Worm (Caenorhabditis elegans) whole organism, L1 larva: ENCODE measurements around the gene srx-20.
"Not testable (repeated sequence)": the region's sequence is repeated elsewhere in the genome, so short reads cannot be mapped to it uniquely, and the experiment has no call there.

Experiments
- C04F5.9 ChIP-seq: sonication (generic microtip); optimal IDR thresholded peaks from 2 replicates; lab custom pipeline; 2016; ENCODE audit warnings: missing genetic modification characterization, missing compliant biosample characterization
- Y116A8C.19 ChIP-seq: sonication (generic microtip); optimal IDR thresholded peaks from 2 replicates; lab custom pipeline; 2016; ENCODE audit warnings: missing compliant biosample characterization, missing genetic modification characterization, borderline replicate concordance
- alr-1 ChIP-seq: fragments of 200-800 bp; sonication (Bioruptor generic); optimal IDR thresholded peaks from 2 replicates; lab custom pipeline; 2018; ENCODE audit warnings: borderline replicate concordance, mild to moderate bottlenecking, missing genetic modification characterization, missing compliant biosample characterization
- aly-2 ChIP-seq: fragments of 150-350 bp; optimal IDR thresholded peaks from 2 replicates; lab custom pipeline; 2014; ENCODE audit warnings: missing biosample characterization, missing genetic modification characterization
- blmp-1 ChIP-seq: fragments of 150-350 bp; optimal IDR thresholded peaks from 2 replicates; lab custom pipeline; 2014; ENCODE audit warnings: missing biosample characterization, missing genetic modification characterization
- ceh-63 ChIP-seq: fragments of 200-800 bp; sonication (Bioruptor generic); optimal IDR thresholded peaks from 2 replicates; lab custom pipeline; 2018; ENCODE audit warnings: mild to moderate bottlenecking, missing genetic modification characterization, missing compliant biosample characterization
- ceh-8 ChIP-seq: fragments of 200-800 bp; sonication (Bioruptor generic); optimal IDR thresholded peaks from 2 replicates; lab custom pipeline; 2018; ENCODE audit warnings: mild to moderate bottlenecking, missing genetic modification characterization, moderate library complexity, missing compliant biosample characterization
- ceh-82 ChIP-seq, 3 experiments: fragments of 150-350 bp in 1 of 3; sonication (generic microtip) in 2 of 3; optimal IDR thresholded peaks; 2 replicates each; lab custom pipeline; 2014 to 2017; ENCODE audit warnings: missing biosample characterization in 3 of 3, missing genetic modification characterization in 3 of 3
- ceh-88 ChIP-seq: fragments of 200-800 bp; sonication (Bioruptor generic); IDR thresholded peaks from 2 replicates; pipeline ENCODE4 v1.3.6; 2022; ENCODE audit warnings: missing genetic modification characterization, missing compliant biosample characterization
- dpl-1 ChIP-seq, 3 experiments: fragments of 150-350 bp in 2 of 3; sonication (generic microtip) in 1 of 3; optimal IDR thresholded peaks; 2 replicates each; lab custom pipeline; 2014 to 2017; ENCODE audit warnings: missing biosample characterization in 3 of 3, missing genetic modification characterization in 3 of 3, missing genetic modification reagents in 3 of 3
- dsc-1 ChIP-seq: sonication (generic microtip); optimal IDR thresholded peaks from 2 replicates; lab custom pipeline; 2016; ENCODE audit warnings: mild to moderate bottlenecking, missing genetic modification characterization, missing compliant biosample characterization
- efl-1 ChIP-seq, 4 experiments: fragments of 150-350 bp; optimal IDR thresholded peaks in 3 of 4; peaks in 1 of 4; 1 replicate in 1 of 4; 2 replicates in 3 of 4; lab custom pipeline; 2014; ENCODE audit warnings: missing biosample characterization in 2 of 4, missing genetic modification characterization in 2 of 4, missing genetic modification reagents in 2 of 4
- efl-3 ChIP-seq: fragments of 200-800 bp; sonication (Bioruptor generic); optimal IDR thresholded peaks from 2 replicates; lab custom pipeline; 2018; ENCODE audit warnings: mild to moderate bottlenecking, missing genetic modification characterization, missing compliant biosample characterization
- egl-13 ChIP-seq: sonication (generic microtip); optimal IDR thresholded peaks from 2 replicates; lab custom pipeline; 2016; ENCODE audit warnings: missing genotype, missing genetic modification reagents, missing genetic modification characterization, missing compliant biosample characterization
- egl-27 ChIP-seq, 2 experiments: fragments of 150-350 bp in 1 of 2; sonication (generic microtip); optimal IDR thresholded peaks; 3 replicates each; lab custom pipeline; 2017 to 2018; ENCODE audit warnings: missing biosample characterization in 2 of 2, missing genetic modification characterization in 2 of 2, missing genetic modification reagents in 2 of 2
- elt-2 ChIP-seq: sonication (generic microtip); optimal IDR thresholded peaks from 2 replicates; lab custom pipeline; 2016; ENCODE audit warnings: missing genetic modification characterization, mild to moderate bottlenecking, inconsistent platforms, missing compliant biosample characterization, missing genetic modification reagents
- elt-3 ChIP-seq, 6 experiments: fragments of 150-350 bp in 1 of 6; sonication (generic microtip); optimal IDR thresholded peaks; 2 replicates each; lab custom pipeline; 2017 to 2018; ENCODE audit warnings: missing biosample characterization in 6 of 6, missing genetic modification characterization in 6 of 6, inconsistent platforms in 1 of 6
- ets-5 ChIP-seq: fragments of 200-800 bp; sonication (Bioruptor generic); IDR thresholded peaks from 2 replicates; pipeline ENCODE4 v1.3.6; 2022; ENCODE audit warnings: missing genetic modification characterization, missing compliant biosample characterization
- fkh-4 ChIP-seq: sonication (generic microtip); optimal IDR thresholded peaks from 2 replicates; lab custom pipeline; 2016; ENCODE audit warnings: missing compliant biosample characterization, missing genetic modification characterization, borderline replicate concordance
- hlh-17 ChIP-seq: fragments of 200-800 bp; sonication (Bioruptor generic); optimal IDR thresholded peaks from 2 replicates; lab custom pipeline; 2018; ENCODE audit warnings: missing genetic modification characterization, mild to moderate bottlenecking, missing compliant biosample characterization, moderate library complexity, borderline replicate concordance
- isw-1 ChIP-seq: fragments of 200-800 bp; sonication (Bioruptor generic); IDR thresholded peaks from 2 replicates; pipeline ENCODE4 v1.3.6; 2022; ENCODE audit warnings: missing genetic modification characterization, missing compliant biosample characterization
- lin-39 ChIP-seq: fragments of 150-350 bp; optimal IDR thresholded peaks from 2 replicates; lab custom pipeline; 2014; ENCODE audit warnings: missing biosample characterization, missing genetic modification reagents, missing genetic modification characterization
- lir-3 ChIP-seq: sonication (generic microtip); optimal IDR thresholded peaks from 2 replicates; lab custom pipeline; 2016; ENCODE audit warnings: mild to moderate bottlenecking, missing genetic modification characterization, moderate library complexity, missing compliant biosample characterization; ENCODE audit not compliant: poor library complexity
- lsy-2 ChIP-seq, 2 experiments: fragments of 150-350 bp; optimal IDR thresholded peaks; 2 replicates each; lab custom pipeline; 2014; ENCODE audit warnings: missing biosample characterization in 2 of 2, missing genetic modification characterization in 2 of 2
- mab-9 ChIP-seq: fragments of 200-800 bp; sonication (Bioruptor generic); IDR thresholded peaks from 2 replicates; pipeline ENCODE4 v1.3.6; 2022; ENCODE audit warnings: missing genetic modification reagents, missing genetic modification characterization, missing compliant biosample characterization
- nhr-19 ChIP-seq: fragments of 200-800 bp; sonication (Bioruptor generic); conservative IDR thresholded peaks from 2 replicates; pipeline ENCODE4 v1.3.6; 2022; ENCODE audit warnings: missing genetic modification characterization, missing compliant biosample characterization
- nhr-237 ChIP-seq: fragments of 150-350 bp; optimal IDR thresholded peaks from 2 replicates; lab custom pipeline; 2014; ENCODE audit warnings: missing biosample characterization, missing genetic modification characterization
- nhr-28 ChIP-seq: fragments of 150-350 bp; optimal IDR thresholded peaks from 2 replicates; lab custom pipeline; 2014; ENCODE audit warnings: missing biosample characterization, missing genetic modification characterization
- nhr-71 ChIP-seq: sonication (generic microtip); optimal IDR thresholded peaks from 2 replicates; lab custom pipeline; 2016; ENCODE audit warnings: mild to moderate bottlenecking, missing genetic modification characterization, moderate library complexity, missing compliant biosample characterization
- nhr-77 ChIP-seq: fragments of 150-350 bp; optimal IDR thresholded peaks from 2 replicates; lab custom pipeline; 2014; ENCODE audit warnings: missing biosample characterization, missing genetic modification characterization
- nhr-85 ChIP-seq: sonication (generic microtip); peaks from one replicate; lab custom pipeline; 2016; ENCODE audit warnings: missing genetic modification characterization, inconsistent platforms, missing compliant biosample characterization
- pqm-1 ChIP-seq: sonication (generic microtip); optimal IDR thresholded peaks from 3 replicates; lab custom pipeline; 2017; ENCODE audit warnings: missing biosample characterization, missing genetic modification characterization
- skn-1 ChIP-seq: fragments of 150-350 bp; optimal IDR thresholded peaks from 2 replicates; lab custom pipeline; 2014; ENCODE audit warnings: missing biosample characterization, missing genetic modification characterization
- snpc-4 ChIP-seq: fragments of 150-350 bp; optimal IDR thresholded peaks from 2 replicates; lab custom pipeline; 2014; ENCODE audit warnings: missing biosample characterization, missing genetic modification characterization
- snu-23 ChIP-seq: sonication (generic microtip); optimal IDR thresholded peaks from 2 replicates; lab custom pipeline; 2016; ENCODE audit warnings: missing genetic modification characterization, missing compliant biosample characterization
- sox-4 ChIP-seq: sonication (generic microtip); optimal IDR thresholded peaks from 2 replicates; lab custom pipeline; 2016; ENCODE audit warnings: missing genetic modification characterization, missing compliant biosample characterization
- sptf-1 ChIP-seq: fragments of 150-350 bp; optimal IDR thresholded peaks from 2 replicates; lab custom pipeline; 2014; ENCODE audit warnings: missing biosample characterization, missing genetic modification characterization
- tbx-2 ChIP-seq: sonication (generic microtip); optimal IDR thresholded peaks from 2 replicates; lab custom pipeline; 2016; ENCODE audit warnings: missing genetic modification characterization, missing compliant biosample characterization
- unc-30 ChIP-seq: sonication (generic microtip); optimal IDR thresholded peaks from 2 replicates; lab custom pipeline; 2017; ENCODE audit warnings: missing biosample characterization, missing genetic modification characterization
- xbp-1 ChIP-seq: sonication (generic microtip); optimal IDR thresholded peaks from 2 replicates; lab custom pipeline; 2016; ENCODE audit warnings: missing genetic modification characterization, missing compliant biosample characterization
- zag-1 ChIP-seq: fragments of 150-350 bp; optimal IDR thresholded peaks from 2 replicates; lab custom pipeline; 2014; ENCODE audit warnings: missing biosample characterization, missing genetic modification characterization
- ztf-11 ChIP-seq, 2 experiments: sonication (generic microtip); optimal IDR thresholded peaks; 2 replicates each; lab custom pipeline; 2016 to 2017; ENCODE audit warnings: missing genetic modification characterization in 2 of 2, missing biosample characterization in 1 of 2, missing compliant biosample characterization in 1 of 2
- ztf-4 ChIP-seq: fragments of 150-350 bp; optimal IDR thresholded peaks from 2 replicates; lab custom pipeline; 2014; ENCODE audit warnings: missing biosample characterization, missing genetic modification characterization

srx-20 gene

ce11 chrIV:6822406-6822805 lies 45.5 kb upstream of the srx-20 start, which contains the start of gene C17H12.6:
C17H12.6 (minus strand) TSS chrIV:6822506.
- TF ChIP-seq ceh-88 (GFP tag; lab: Robert Waterston, UW) (no peak), isw-1 (GFP tag; lab: Robert Waterston, UW) (no peak), efl-1 (optimal IDR thresholded peaks at IDR 0.05; lab: Kevin White, UChicago) (no peak), efl-1 (GFP tag; optimal IDR thresholded peaks at IDR 0.05 in 1 of 2; lab: Kevin White, UChicago) (peak in 1 of 2 experiments; percentile 34)
- TF ChIP-seq, all 84 proteins: peak for 1

- TF ChIP-seq unc-30 (tag; lab: Kevin White, UChicago) (no peak), sptf-1 (tag; lab: Kevin White, UChicago) (no peak), snpc-4 (tag; lab: Kevin White, UChicago) (no peak), mab-9 (no peak), zag-1 (no peak), nhr-85 (no peak), xbp-1 (no peak), Y116A8C.19 (tag; lab: Kevin White, UChicago) (no peak), dsc-1 (tag; lab: Kevin White, UChicago) (no peak), skn-1 (no peak), nhr-19 (GFP tag; lab: Robert Waterston, UW) (no peak), hlh-17 (GFP tag; lab: Kevin White, UChicago) (no peak), ztf-11 (tag; optimal IDR thresholded peaks at IDR 0.05; lab: Kevin White, UChicago) (no peak)
Measured at ce11 chrIV:6824622-6825021, 43.3 kb upstream of the srx-20 start, which contains the start of gene H20E11.3. H20E11.3 (plus strand) TSS chrIV:6824816.

ce11 chrIV:6827477-6827876 lies 40.4 kb upstream of the srx-20 start, which contains the start of gene H20E11.2:
H20E11.2 (plus strand) TSS chrIV:6827777.
- TF ChIP-seq pqm-1 (tag; lab: Kevin White, UChicago); lin-39 (tag; lab: Kevin White, UChicago); ceh-8 (GFP tag; lab: Kevin White, UChicago): not testable (repeated sequence)
- TF ChIP-seq, all 84 proteins: peak for 0; not testable (repeated sequence) for 84

ce11 chrIV:6829902-6830301 lies 38.0 kb upstream of the srx-20 start, which contains the start of gene H20E11.1:
H20E11.1 (plus strand) TSS chrIV:6830145.
- TF ChIP-seq nhr-77 (tag; lab: Kevin White, UChicago) (no peak), unc-30 (tag; lab: Kevin White, UChicago) (no peak), elt-2 (tag; lab: Kevin White, UChicago) (peak; percentile 52)

ce11 chrIV:6832194-6832593 lies 35.7 kb upstream of the srx-20 start:
- no peak for TF ChIP-seq skn-1
- no peak for TF ChIP-seq aly-2 (tag; lab: Kevin White, UChicago)
- no peak for TF ChIP-seq egl-27 (tag; optimal IDR thresholded peaks at IDR 0.05; lab: Kevin White, UChicago)
- TF ChIP-seq alr-1: no peak
- TF ChIP-seq lir-3: no peak
- TF ChIP-seq unc-30 (tag; lab: Kevin White, UChicago): no peak
- no peak for TF ChIP-seq lsy-2 (tag; optimal IDR thresholded peaks at IDR 0.05; lab: Kevin White, UChicago)
- no peak for TF ChIP-seq ztf-4 (tag; lab: Kevin White, UChicago)
- TF ChIP-seq egl-13 (tag; lab: Kevin White, UChicago): no peak
- TF ChIP-seq nhr-71: no peak
- no peak for TF ChIP-seq nhr-237
- TF ChIP-seq efl-3: no peak

ce11 chrIV:6833617-6834016 lies 34.3 kb upstream of the srx-20 start:
- TF ChIP-seq sox-4: no peak
- no peak for TF ChIP-seq tbx-2 (tag; lab: Kevin White, UChicago)
- TF ChIP-seq C04F5.9 (tag; lab: Kevin White, UChicago): no peak
- no peak for TF ChIP-seq ets-5 (GFP tag; lab: Robert Waterston, UW)
- peak; percentile 47 for TF ChIP-seq blmp-1 (tag; lab: Kevin White, UChicago)
- TF ChIP-seq ceh-63 (GFP tag; lab: Kevin White, UChicago): no peak
- no peak for TF ChIP-seq ceh-82 (tag; optimal IDR thresholded peaks at IDR 0.05; lab: Kevin White, UChicago)
- 0 out of 2 replicates have a peak, but pooled peaks have one; percentile 8 for TF ChIP-seq mab-9
- TF ChIP-seq fkh-4 (tag; lab: Kevin White, UChicago): no peak
- TF ChIP-seq elt-3 (tag; optimal IDR thresholded peaks at IDR 0.05; lab: Kevin White, UChicago): peak in 1 of 6 experiments; percentile 14
- TF ChIP-seq lir-3: no peak
- TF ChIP-seq nhr-28 (tag; lab: Kevin White, UChicago): no peak
- no peak for TF ChIP-seq nhr-85
- TF ChIP-seq dpl-1 (GFP tag; optimal IDR thresholded peaks at IDR 0.05; lab: Kevin White, UChicago): no peak
- no peak for TF ChIP-seq egl-13 (tag; lab: Kevin White, UChicago)
- no peak for TF ChIP-seq snu-23 (GFP tag; lab: Kevin White, UChicago)
- no peak for TF ChIP-seq hlh-17 (GFP tag; lab: Kevin White, UChicago)
